Worm (Caenorhabditis elegans) whole organism, L2 larva: ENCODE measurements around the gene T05H4.3.
A peak's percentile ranks its signal among the peaks of the same experiment; 100 is the strongest.

Experiments
- C34F6.9 ChIP-seq: fragments of 150-350 bp; optimal IDR thresholded peaks from 2 replicates; lab custom pipeline; 2014; ENCODE audit warnings: missing biosample characterization, missing genetic modification characterization
- F13H6.1 ChIP-seq: sonication (generic microtip); optimal IDR thresholded peaks from 2 replicates; lab custom pipeline; 2016; ENCODE audit warnings: missing genetic modification characterization, missing compliant biosample characterization
- ZK546.5 ChIP-seq: sonication (generic microtip); optimal IDR thresholded peaks from 2 replicates; lab custom pipeline; 2017; ENCODE audit warnings: missing biosample characterization, missing genetic modification characterization
- alr-1 ChIP-seq: fragments of 150-350 bp; optimal IDR thresholded peaks from 2 replicates; lab custom pipeline; 2014; ENCODE audit warnings: missing biosample characterization, missing genetic modification characterization
- aly-2 ChIP-seq: fragments of 150-350 bp; optimal IDR thresholded peaks from 2 replicates; lab custom pipeline; 2014; ENCODE audit warnings: missing biosample characterization, missing genetic modification characterization
- ama-1 ChIP-seq: fragments of 150-350 bp; optimal IDR thresholded peaks from 2 replicates; lab custom pipeline; 2018; ENCODE audit warnings: inconsistent platforms
- blmp-1 ChIP-seq: sonication (generic microtip); optimal IDR thresholded peaks from 2 replicates; lab custom pipeline; 2017; ENCODE audit warnings: missing genetic modification characterization, mild to moderate bottlenecking, missing compliant biosample characterization, antibody characterized with exemption, moderate library complexity; ENCODE audit not compliant: insufficient read depth
- ceh-16 ChIP-seq: fragments of 150-350 bp; optimal IDR thresholded peaks from 2 replicates; lab custom pipeline; 2014; ENCODE audit warnings: missing biosample characterization, missing genetic modification characterization
- crh-2 ChIP-seq: sonication (generic microtip); optimal IDR thresholded peaks from 2 replicates; lab custom pipeline; 2017; ENCODE audit warnings: missing biosample characterization, missing genetic modification characterization
- dmd-4 ChIP-seq: sonication (generic microtip); optimal IDR thresholded peaks from 2 replicates; lab custom pipeline; 2017; ENCODE audit warnings: missing biosample characterization, missing genetic modification characterization
- egl-27 ChIP-seq: sonication (generic microtip); optimal IDR thresholded peaks from 3 replicates; lab custom pipeline; 2017; ENCODE audit warnings: missing biosample characterization, missing genetic modification reagents, missing genetic modification characterization
- elt-1 ChIP-seq: fragments of 150-350 bp; optimal IDR thresholded peaks from 2 replicates; lab custom pipeline; 2014; ENCODE audit warnings: missing biosample characterization, missing genetic modification characterization
- elt-3 ChIP-seq: sonication (generic microtip); optimal IDR thresholded peaks from 2 replicates; lab custom pipeline; 2017; ENCODE audit warnings: missing biosample characterization, missing genetic modification characterization
- fos-1 ChIP-seq: fragments of 150-350 bp; optimal IDR thresholded peaks from 2 replicates; lab custom pipeline; 2014; ENCODE audit warnings: missing biosample characterization, missing genetic modification characterization
- gmeb-1 ChIP-seq: fragments of 150-350 bp; optimal IDR thresholded peaks from 2 replicates; lab custom pipeline; 2014; ENCODE audit warnings: missing biosample characterization, missing genetic modification characterization
- lin-11 ChIP-seq: fragments of 150-350 bp; sonication (generic microtip); optimal IDR thresholded peaks from 2 replicates; lab custom pipeline; 2014; ENCODE audit warnings: missing biosample characterization, missing genetic modification characterization, inconsistent platforms, mixed read lengths
- lin-13 ChIP-seq: fragments of 150-350 bp; optimal IDR thresholded peaks from 2 replicates; lab custom pipeline; 2014; ENCODE audit warnings: missing biosample characterization, missing genetic modification reagents, missing genetic modification characterization
- lin-39 ChIP-seq: fragments of 150-350 bp; optimal IDR thresholded peaks from 2 replicates; lab custom pipeline; 2014; ENCODE audit warnings: missing biosample characterization, missing genetic modification reagents, missing genetic modification characterization
- mab-5 ChIP-seq: fragments of 150-350 bp; optimal IDR thresholded peaks from 2 replicates; lab custom pipeline; 2014; ENCODE audit warnings: missing biosample characterization, missing genetic modification characterization
- mdl-1 ChIP-seq, 2 experiments: fragments of 150-350 bp in 1 of 2; sonication (generic microtip) in 1 of 2; optimal IDR thresholded peaks; 2 replicates each; lab custom pipeline; 2017; ENCODE audit warnings: missing biosample characterization in 2 of 2, missing genetic modification characterization in 2 of 2
- nhr-12 ChIP-seq: fragments of 150-350 bp; optimal IDR thresholded peaks from 2 replicates; lab custom pipeline; 2014; ENCODE audit warnings: missing biosample characterization, missing genetic modification characterization
- nhr-129 ChIP-seq: fragments of 150-350 bp; optimal IDR thresholded peaks from 2 replicates; lab custom pipeline; 2014; ENCODE audit warnings: missing biosample characterization, missing genetic modification characterization
- nhr-23 ChIP-seq: fragments of 150-350 bp; optimal IDR thresholded peaks from 2 replicates; lab custom pipeline; 2014; ENCODE audit warnings: missing biosample characterization, missing genetic modification reagents, missing genetic modification characterization
- nhr-237 ChIP-seq: fragments of 150-350 bp; optimal IDR thresholded peaks from 2 replicates; lab custom pipeline; 2014; ENCODE audit warnings: missing biosample characterization, missing genetic modification characterization
- nhr-25 ChIP-seq: fragments of 150-350 bp; sonication (generic microtip); optimal IDR thresholded peaks from 3 replicates; lab custom pipeline; 2014; ENCODE audit warnings: missing biosample characterization, missing genetic modification characterization
- peb-1 ChIP-seq: fragments of 150-350 bp; optimal IDR thresholded peaks from 2 replicates; lab custom pipeline; 2014; ENCODE audit warnings: missing biosample characterization, missing genetic modification characterization
- sma-9 ChIP-seq, 2 experiments: fragments of 150-350 bp in 1 of 2; sonication (generic microtip) in 1 of 2; optimal IDR thresholded peaks; 2 replicates each; lab custom pipeline; 2014 to 2016; ENCODE audit warnings: missing genetic modification characterization in 2 of 2, mild to moderate bottlenecking in 1 of 2, missing biosample characterization in 1 of 2, missing compliant biosample characterization in 1 of 2, missing genetic modification reagents in 1 of 2, moderate library complexity in 1 of 2
- snpc-4 ChIP-seq: fragments of 150-350 bp; optimal IDR thresholded peaks from 2 replicates; lab custom pipeline; 2014; ENCODE audit warnings: missing biosample characterization, missing genetic modification characterization
- unc-39 ChIP-seq: fragments of 150-350 bp; optimal IDR thresholded peaks from 2 replicates; lab custom pipeline; 2014; ENCODE audit warnings: missing biosample characterization, missing genetic modification characterization
- unc-62 ChIP-seq: fragments of 150-350 bp; optimal IDR thresholded peaks from 2 replicates; lab custom pipeline; 2014; ENCODE audit warnings: missing biosample characterization, missing genetic modification reagents, missing genetic modification characterization
- zag-1 ChIP-seq: fragments of 150-350 bp; optimal IDR thresholded peaks from 2 replicates; lab custom pipeline; 2014; ENCODE audit warnings: missing biosample characterization, missing genetic modification characterization
- ztf-1 ChIP-seq: fragments of 200-800 bp; sonication (Bioruptor generic); conservative IDR thresholded peaks from 2 replicates; pipeline ENCODE4 v1.3.6; 2022; ENCODE audit warnings: missing genetic modification characterization, missing compliant biosample characterization
- ztf-11 ChIP-seq: sonication (generic microtip); optimal IDR thresholded peaks from 2 replicates; lab custom pipeline; 2017; ENCODE audit warnings: missing biosample characterization, missing genetic modification characterization

Gene T05H4.3

DNA sequence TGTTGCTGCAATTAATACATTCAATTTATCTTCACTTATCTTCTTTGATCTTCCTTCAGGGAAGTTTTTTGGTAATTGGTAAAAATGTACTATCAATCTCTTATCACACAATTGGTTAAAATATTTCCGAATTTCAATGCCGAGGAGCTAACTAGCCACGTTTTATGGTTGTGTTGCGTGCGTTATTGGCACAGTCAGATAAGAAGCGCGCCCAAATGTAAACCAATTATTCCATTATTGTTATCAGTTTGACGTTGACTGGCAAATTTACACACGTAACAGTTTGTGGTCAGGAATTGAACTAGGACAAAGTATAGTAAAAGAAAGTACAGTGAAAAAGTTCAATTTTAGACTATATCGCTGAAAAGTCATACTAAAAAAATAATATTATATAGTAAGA, 34.5 kb upstream of the T05H4.3 start:
- no peak for TF ChIP-seq nhr-25
- no peak for TF ChIP-seq ztf-1 (GFP tag; lab: Robert Waterston, UW)
- no peak for TF ChIP-seq mab-5
- peak; percentile 54 for TF ChIP-seq crh-2 (tag; lab: Kevin White, UChicago)
- TF ChIP-seq elt-1 (tag; lab: Kevin White, UChicago), result no peak
- TF ChIP-seq egl-27 (tag; lab: Kevin White, UChicago), result no peak
- no peak for TF ChIP-seq lin-13 (GFP tag; lab: Kevin White, UChicago)
- TF ChIP-seq sma-9 (GFP tag; optimal IDR thresholded peaks at IDR 0.05; lab: Kevin White, UChicago), result peak; percentile 14
- TF ChIP-seq sma-9 (tag; optimal IDR thresholded peaks at IDR 0.05; lab: Kevin White, UChicago), result no peak

DNA sequence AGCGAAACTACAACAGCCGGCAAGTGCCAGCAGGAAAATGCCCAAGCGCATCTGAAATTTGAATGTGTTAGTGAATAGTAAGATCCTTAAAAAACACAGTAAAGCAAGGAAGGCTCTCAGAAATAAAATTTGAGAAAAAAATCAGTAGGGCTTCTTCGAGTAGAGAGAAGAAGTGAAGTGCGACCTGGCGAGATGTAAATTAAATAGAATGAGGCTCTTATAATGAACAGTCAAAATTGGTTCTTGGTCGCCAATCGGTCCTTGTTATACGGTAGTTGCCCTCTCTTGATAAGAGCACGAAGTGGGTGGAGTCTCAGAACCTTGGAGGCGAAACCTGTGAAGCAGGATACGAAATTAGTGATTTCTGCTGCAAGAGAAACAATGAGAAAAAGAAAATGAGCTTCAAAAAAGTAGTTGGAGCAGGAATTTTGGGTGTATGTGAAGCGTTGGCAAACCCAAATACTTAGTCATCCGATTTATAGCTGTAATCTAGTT, 33.4 kb upstream of the T05H4.3 start, which contains the start of gene bcf-1:
TSS of gene bcf-1 (minus strand) at position 51 of the 495 bp plus-strand sequence.
- TF ChIP-seq peb-1 (no peak), elt-3 (tag; lab: Kevin White, UChicago) (no peak), crh-2 (tag; lab: Kevin White, UChicago) (no peak), nhr-23 (tag; lab: Kevin White, UChicago) (no peak), mdl-1 (tag; optimal IDR thresholded peaks at IDR 0.05; lab: Kevin White, UChicago) (no peak), nhr-237 (tag; lab: Kevin White, UChicago) (no peak), lin-11 (tag; lab: Kevin White, UChicago) (no peak), lin-39 (tag; lab: Kevin White, UChicago) (no peak), ama-1 (lab: Kevin White, UChicago) (no peak), ceh-16 (tag; lab: Kevin White, UChicago) (no peak), alr-1 (tag; lab: Kevin White, UChicago) (no peak), unc-39 (tag; lab: Kevin White, UChicago) (no peak), blmp-1 (tag; lab: Kevin White, UChicago) (no peak), ztf-11 (tag; lab: Kevin White, UChicago) (no peak), nhr-129 (tag; lab: Kevin White, UChicago) (no peak)

DNA sequence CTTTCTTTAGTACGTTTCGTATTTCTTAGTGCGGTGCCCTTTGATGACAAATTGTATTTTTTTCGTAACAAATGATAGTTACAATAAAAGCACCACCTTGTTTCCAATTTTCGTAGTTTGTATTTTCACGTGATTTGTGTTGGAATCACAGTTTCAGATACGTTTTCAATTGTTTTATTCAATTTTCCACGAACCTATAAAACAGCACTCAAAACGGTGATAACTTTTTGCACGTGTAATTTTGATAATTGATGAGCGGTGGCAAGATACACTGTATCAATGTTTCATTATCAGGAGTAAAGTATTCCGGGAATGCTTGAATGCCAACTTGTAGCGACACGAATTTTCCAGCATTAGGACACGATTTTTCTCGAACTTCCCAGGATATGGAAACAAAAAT, 31.0 kb upstream of the T05H4.3 start:
- no peak for TF ChIP-seq ZK546.5 (tag; lab: Kevin White, UChicago)
- TF ChIP-seq sma-9 (GFP tag; optimal IDR thresholded peaks at IDR 0.05; lab: Kevin White, UChicago), result peak; percentile 73
- TF ChIP-seq sma-9 (tag; optimal IDR thresholded peaks at IDR 0.05; lab: Kevin White, UChicago), result no peak
- TF ChIP-seq crh-2 (tag; lab: Kevin White, UChicago), result peak; percentile 83
- TF ChIP-seq gmeb-1 (tag; lab: Kevin White, UChicago), result peak; percentile 20
- peak in 1 of 2 experiments; percentile 26 for TF ChIP-seq mdl-1 (tag; optimal IDR thresholded peaks at IDR 0.05; lab: Kevin White, UChicago)
- no peak for TF ChIP-seq unc-62 (GFP tag; lab: Kevin White, UChicago)
- TF ChIP-seq fos-1 (tag; lab: Kevin White, UChicago), result peak; percentile 50

DNA sequence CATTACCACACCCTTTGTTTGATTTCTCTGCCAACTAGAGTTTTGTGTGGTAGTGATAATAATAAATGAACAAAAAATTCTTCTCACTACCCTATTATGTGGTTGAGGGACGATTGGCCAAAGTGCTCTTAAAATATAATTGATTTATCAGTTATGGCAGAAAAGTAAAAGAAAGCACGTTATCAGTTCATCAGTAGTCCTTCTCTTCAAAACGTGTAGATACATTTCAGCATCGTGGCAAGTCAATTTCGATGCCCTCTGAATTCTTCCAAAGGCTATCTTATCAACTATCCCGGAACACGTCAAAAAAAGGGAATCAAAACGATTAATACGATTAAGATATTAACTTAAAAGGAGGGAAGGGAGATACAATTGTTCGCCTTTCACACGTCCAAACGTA, 29.1 kb upstream of the T05H4.3 start:
- no peak for TF ChIP-seq nhr-237 (tag; lab: Kevin White, UChicago)
- no peak for TF ChIP-seq dmd-4 (tag; lab: Kevin White, UChicago)
- TF ChIP-seq snpc-4 (tag; lab: Kevin White, UChicago), result no peak
- peak; percentile 31 for TF ChIP-seq gmeb-1 (tag; lab: Kevin White, UChicago)
- no peak for TF ChIP-seq lin-13 (GFP tag; lab: Kevin White, UChicago)
- TF ChIP-seq F13H6.1 (tag; lab: Kevin White, UChicago), result peak; percentile 30
- no peak for TF ChIP-seq egl-27 (tag; lab: Kevin White, UChicago)
- TF ChIP-seq C34F6.9 (tag; lab: Kevin White, UChicago), result no peak
- peak; percentile 65 for TF ChIP-seq crh-2 (tag; lab: Kevin White, UChicago)
- TF ChIP-seq fos-1 (tag; lab: Kevin White, UChicago), result peak; percentile 60
- TF ChIP-seq zag-1, result no peak
- TF ChIP-seq sma-9 (GFP tag; optimal IDR thresholded peaks at IDR 0.05; lab: Kevin White, UChicago), result peak; percentile 20
- no peak for TF ChIP-seq sma-9 (tag; optimal IDR thresholded peaks at IDR 0.05; lab: Kevin White, UChicago)
- TF ChIP-seq elt-3 (tag; lab: Kevin White, UChicago), result no peak
- TF ChIP-seq nhr-12 (tag; lab: Kevin White, UChicago), result no peak
- no peak for TF ChIP-seq ztf-1 (GFP tag; lab: Robert Waterston, UW)
- no peak for TF ChIP-seq nhr-129 (tag; lab: Kevin White, UChicago)
- TF ChIP-seq, all 48 proteins: peak for 5

DNA sequence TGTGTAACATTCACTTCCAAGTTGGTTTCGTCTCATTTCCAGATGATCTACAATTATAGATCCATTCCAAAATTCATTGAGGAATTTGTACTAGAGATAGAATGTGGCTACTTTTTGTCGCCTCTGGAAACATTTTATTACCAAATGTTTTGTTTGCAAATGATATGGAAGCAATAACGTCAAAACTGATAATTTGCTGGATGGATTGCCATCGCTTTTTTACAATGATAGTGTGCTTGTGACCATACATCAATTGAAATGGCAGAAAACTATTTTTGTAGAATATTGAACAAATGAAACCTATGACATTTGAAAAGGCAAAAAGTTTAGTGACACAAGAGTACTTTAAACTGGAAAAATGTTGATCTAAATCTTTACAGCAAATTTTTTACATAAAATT, 27.7 kb upstream of the T05H4.3 start:
- no peak for TF ChIP-seq aly-2 (tag; lab: Kevin White, UChicago)
- TF ChIP-seq fos-1 (tag; lab: Kevin White, UChicago), result peak; percentile 26
